Fruit fly (Drosophila melanogaster): ENCODE results near the gene Lkr.
A peak's percentile ranks its signal among the peaks of the same experiment; 100 is the strongest.

The Lkr gene

dm6 chr3L:5577250-5578138 is 48.4 kb upstream of the Lkr start, which contains the start of gene Msr-110 (continued):
- TF ChIP-seq kah (GFP tag; optimal IDR thresholded peaks at IDR 0.05) = peak; percentile 70
- TF ChIP-seq CG17328 (GFP tag; IDR thresholded peaks at IDR 0.05) = peak; percentile 73
- peak; percentile 86 for TF ChIP-seq CG18262 (tag; optimal IDR thresholded peaks at IDR 0.05)
- TF ChIP-seq zfh1 (GFP tag; IDR thresholded peaks at IDR 0.05) = peak; percentile 72
- TF ChIP-seq CG10431 (GFP tag; optimal IDR thresholded peaks at IDR 0.05) = peak; percentile 54
- peak; percentile 61 for TF ChIP-seq CG31388 (GFP tag; optimal IDR thresholded peaks at IDR 0.05)
- peak; percentile 65 for TF ChIP-seq ken (GFP tag; IDR thresholded peaks at IDR 0.05)
- no peak for TF ChIP-seq mld (GFP tag; IDR thresholded peaks at IDR 0.05; ENCODE audit: partially characterized antibody)
- TF ChIP-seq vfl (GFP tag; optimal IDR thresholded peaks at IDR 0.05) = peak; percentile 39
- peak; percentile 86 for TF ChIP-seq CG1233 (GFP tag; optimal IDR thresholded peaks at IDR 0.05)
- no peak for TF ChIP-seq CG8478 (optimal IDR thresholded peaks at IDR 0.05)
- no peak for TF ChIP-seq Opbp (GFP tag; IDR thresholded peaks at IDR 0.05; ENCODE audit: partially characterized antibody)
- TF ChIP-seq CG6854 (GFP tag; optimal IDR thresholded peaks at IDR 0.05) = peak; percentile 85
- peak; percentile 81 for TF ChIP-seq CG6272 (GFP tag; IDR thresholded peaks at IDR 0.05)
- TF ChIP-seq eve (GFP tag; optimal IDR thresholded peaks at IDR 0.05) = peak in 1 of 2 experiments; percentile 96
- peak; percentile 72 for TF ChIP-seq CG8388 (GFP tag; optimal IDR thresholded peaks at IDR 0.05)
- TF ChIP-seq btn (GFP tag; optimal IDR thresholded peaks at IDR 0.05) = peak; percentile 66
- TF ChIP-seq caup (GFP tag; optimal IDR thresholded peaks at IDR 0.05; ENCODE audit: severe bottlenecking) = peak; percentile 85
- peak; percentile 42 for TF ChIP-seq repo (GFP tag; optimal IDR thresholded peaks at IDR 0.05)
- peak; percentile 93 for TF ChIP-seq CoRest (tag; optimal IDR thresholded peaks at IDR 0.05)
- no peak for TF ChIP-seq Lpt (GFP tag; optimal IDR thresholded peaks at IDR 0.05)
- TF ChIP-seq CG4617 (GFP tag; optimal IDR thresholded peaks at IDR 0.05; ENCODE audit: borderline replicate concordance) = peak; percentile 24
- no peak for TF ChIP-seq amos (GFP tag; IDR thresholded peaks at IDR 0.05; ENCODE audit: partially characterized antibody)
- TF ChIP-seq pb (GFP tag; optimal IDR thresholded peaks at IDR 0.05) = peak; percentile 66
- TF ChIP-seq Dbx (GFP tag; IDR thresholded peaks at IDR 0.05) = peak; percentile 94
- peak; percentile 88 for TF ChIP-seq org-1 (GFP tag; optimal IDR thresholded peaks at IDR 0.05)
- TF ChIP-seq wdn (GFP tag; IDR thresholded peaks at IDR 0.05) = peak; percentile 64; the same call in 1 of the 2 replicates
- TF ChIP-seq p53 (GFP tag; optimal IDR thresholded peaks at IDR 0.05) = peak; percentile 35
- no peak for TF ChIP-seq gro (GFP tag; optimal IDR thresholded peaks at IDR 0.05)
- peak; percentile 94 for TF ChIP-seq slbo (GFP tag; IDR thresholded peaks at IDR 0.05)
- peak; percentile 70 for TF ChIP-seq CG10654 (GFP tag; optimal IDR thresholded peaks at IDR 0.05)
- TF ChIP-seq luna (GFP tag; optimal IDR thresholded peaks at IDR 0.05) = no peak
- TF ChIP-seq BtbVII (GFP tag; optimal IDR thresholded peaks at IDR 0.05) = peak; percentile 85
- peak; percentile 33 for TF ChIP-seq CG12236 (GFP tag; optimal IDR thresholded peaks at IDR 0.05)
- peak; percentile 75 for TF ChIP-seq E2f1 (GFP tag; IDR thresholded peaks at IDR 0.05)
- TF ChIP-seq stwl (tag; optimal IDR thresholded peaks at IDR 0.05) = no peak
- peak; percentile 50; the same call in 1 of the 2 replicates for TF ChIP-seq sens-2 (GFP tag; IDR thresholded peaks at IDR 0.05)
- TF ChIP-seq CG3281 (GFP tag; optimal IDR thresholded peaks at IDR 0.05) = peak; percentile 89
- TF ChIP-seq psq (GFP tag; optimal IDR thresholded peaks at IDR 0.05) = peak; percentile 59
- TF ChIP-seq fu2 (GFP tag; optimal IDR thresholded peaks at IDR 0.05) = peak; percentile 51
- peak; percentile 94 for TF ChIP-seq oc (tag; optimal IDR thresholded peaks at IDR 0.05)
- peak in 1 of 3 experiments; percentile 41 for TF ChIP-seq lola (GFP tag; optimal IDR thresholded peaks at IDR 0.05)
- TF ChIP-seq CG13296 (GFP tag; optimal IDR thresholded peaks at IDR 0.05) = peak; percentile 94
- peak; percentile 32 for TF ChIP-seq Sry-δ (GFP tag; optimal IDR thresholded peaks at IDR 0.05)
- TF ChIP-seq Hey (tag; optimal IDR thresholded peaks at IDR 0.05) = peak; percentile 17
- peak; percentile 93 for TF ChIP-seq Adf1 (GFP tag; IDR thresholded peaks at IDR 0.05)
- no peak for TF ChIP-seq Kr (GFP tag; optimal IDR thresholded peaks at IDR 0.05)
- peak; percentile 90 for TF ChIP-seq CG10366 (GFP tag; IDR thresholded peaks at IDR 0.05)
- TF ChIP-seq fd3F (GFP tag; optimal IDR thresholded peaks at IDR 0.05) = peak; percentile 87

Data from whole organism, embryonic.